Worm (Caenorhabditis elegans) whole organism, dauer: ENCODE data around the gene srj-57.

Experiments
- unc-62 ChIP-seq: sonication (generic microtip); optimal IDR thresholded peaks from 2 replicates; lab custom pipeline; 2017; ENCODE audit warnings: missing biosample characterization, missing genetic modification reagents, missing genetic modification characterization

srj-57 gene

DNA sequence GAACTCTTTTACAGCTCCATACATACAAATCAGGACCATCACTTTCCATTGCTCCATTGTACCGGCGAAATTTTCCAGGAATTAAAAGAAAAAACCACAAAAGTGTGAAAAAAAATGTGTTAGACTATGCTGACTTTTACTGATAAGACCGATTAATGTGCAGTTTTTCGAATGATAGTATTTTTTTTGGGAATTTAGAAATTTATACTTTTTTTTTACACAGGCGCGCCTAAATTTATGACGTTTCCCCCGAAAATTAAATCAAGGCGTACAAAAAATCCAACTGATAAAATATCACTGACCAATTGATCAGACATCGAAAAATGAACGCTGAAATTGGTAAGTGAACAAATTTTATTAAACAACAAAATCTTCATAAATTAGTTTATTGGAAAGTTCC, 20.0 kb upstream of the srj-57 start, which contains the start of gene folt-2:
folt-2 (minus strand) TSS at position 179 of the 400 bp plus-strand sequence.
- no peak for TF ChIP-seq unc-62 (GFP tag; lab: Kevin White, UChicago)

DNA sequence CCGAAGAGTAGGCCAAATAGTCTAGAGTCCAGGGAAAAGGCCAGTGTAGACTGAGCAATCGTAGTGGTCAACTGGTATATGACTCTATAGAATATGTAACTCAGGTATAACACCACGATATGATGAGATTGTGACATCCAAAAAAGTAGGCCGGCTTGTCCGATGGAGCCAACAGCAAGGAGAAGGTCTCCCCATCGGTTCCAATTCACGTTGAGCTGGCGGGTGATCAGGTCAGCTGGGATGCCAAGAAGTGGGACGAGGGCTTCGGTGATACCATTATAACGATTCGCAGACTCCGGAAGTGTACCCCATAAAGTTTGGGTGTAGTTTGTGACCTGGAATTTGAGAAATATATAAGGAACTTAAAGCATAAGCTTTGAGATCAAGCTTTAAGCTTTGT, 17.6 kb upstream of the srj-57 start:
- no peak for TF ChIP-seq unc-62 (GFP tag; lab: Kevin White, UChicago)

DNA sequence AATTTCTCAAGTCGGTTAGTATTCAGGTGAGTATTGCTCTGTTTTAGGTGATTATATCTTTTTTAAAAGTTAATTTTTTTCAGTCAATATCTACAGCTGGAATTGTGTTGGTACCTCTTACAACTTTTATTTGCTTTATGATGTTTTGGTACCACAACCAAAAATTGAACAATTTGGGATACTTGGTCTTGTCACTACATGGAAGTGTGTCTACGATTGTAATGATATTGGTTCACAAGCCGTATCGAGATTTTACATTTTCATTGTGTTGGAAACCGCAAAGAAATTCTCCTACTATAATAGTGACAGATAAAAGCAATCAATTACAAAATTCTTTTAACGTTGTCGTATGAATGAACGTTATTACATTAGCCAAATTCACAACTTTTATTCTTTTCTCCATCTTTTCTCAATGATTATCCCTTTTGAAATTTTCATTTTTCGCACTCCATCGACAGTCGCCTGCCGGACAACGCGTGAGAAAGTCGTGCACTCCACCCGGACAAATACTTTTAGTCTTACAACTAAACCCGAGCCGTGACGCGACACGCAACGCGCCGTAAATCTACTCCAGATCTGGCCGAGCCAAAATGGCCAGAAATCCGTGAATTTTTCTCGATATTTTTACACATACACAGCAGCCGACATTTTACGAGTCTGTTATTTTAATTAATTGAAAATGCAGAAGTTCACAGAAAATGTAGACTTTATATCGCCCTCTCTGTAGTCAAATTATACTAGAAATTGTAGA, 16.6 kb upstream of the srj-57 start:
- TF ChIP-seq unc-62 (GFP tag; lab: Kevin White, UChicago), result no peak

DNA sequence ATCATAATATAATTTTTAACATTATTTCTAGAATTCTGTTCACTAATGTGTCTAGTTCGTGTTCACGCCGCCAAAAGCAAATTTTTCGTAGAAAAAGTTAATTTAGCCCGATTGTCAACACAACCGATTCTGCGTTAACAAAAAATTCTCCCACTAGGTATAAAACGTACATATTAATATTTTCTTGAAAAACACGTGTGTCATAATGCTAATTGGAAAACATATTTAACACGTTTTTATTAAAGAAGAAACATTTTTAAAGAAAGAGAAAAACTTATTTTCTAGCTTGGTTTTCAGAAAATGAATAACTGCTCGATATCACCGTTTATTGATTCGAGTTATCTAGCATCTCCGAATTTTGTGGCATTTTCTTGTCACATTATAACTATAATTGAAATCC, 14.8 kb upstream of the srj-57 start, which contains the start of gene srh-243:
srh-243 (plus strand) TSS at position 301 of the 400 bp plus-strand sequence.
- no peak for TF ChIP-seq unc-62 (GFP tag; lab: Kevin White, UChicago)

DNA sequence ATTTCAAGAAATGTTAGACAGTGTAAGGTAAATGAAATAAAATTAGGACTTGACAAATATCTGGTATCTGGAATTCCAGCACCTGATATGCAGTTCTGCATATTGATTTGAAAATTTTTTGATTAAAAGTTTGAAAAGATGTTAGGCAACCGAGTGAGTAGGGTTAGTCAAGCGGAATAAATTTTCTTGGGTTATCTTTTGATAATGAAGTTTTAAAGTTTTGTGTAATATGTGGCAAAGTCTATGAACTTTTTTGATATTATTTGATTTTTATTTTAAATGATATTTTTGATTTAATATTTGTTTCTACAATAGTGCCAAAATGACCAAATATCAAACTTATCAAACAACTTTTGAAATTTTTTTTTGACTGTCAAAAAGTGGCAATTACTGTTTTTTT, 14.1 kb upstream of the srj-57 start, which contains the start of gene srh-241:
srh-241 (minus strand) TSS at position 101 of the 400 bp plus-strand sequence.
- TF ChIP-seq unc-62 (GFP tag; lab: Kevin White, UChicago), result no peak

DNA sequence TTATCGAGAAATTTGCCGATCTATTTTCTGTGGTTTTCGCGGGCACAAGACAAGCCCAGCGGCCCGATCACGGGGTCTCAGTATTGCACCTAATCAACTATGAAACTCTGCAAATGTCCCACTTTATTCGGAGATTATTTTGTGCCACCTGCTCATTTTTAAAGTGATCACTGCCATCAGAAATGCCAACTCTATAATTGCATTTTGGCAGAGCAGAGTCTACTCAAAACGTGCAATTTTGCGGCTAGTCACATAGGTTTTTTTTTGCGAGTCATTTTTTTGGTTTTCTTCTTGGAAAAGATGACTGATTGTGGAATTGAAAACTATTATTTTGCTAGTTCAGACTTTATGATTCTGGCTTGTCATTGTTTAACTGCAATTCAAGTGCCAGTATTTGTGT, 9.5 kb upstream of the srj-57 start, which contains the start of gene srh-240:
srh-240 (plus strand) TSS at position 301 of the 400 bp plus-strand sequence.
- TF ChIP-seq unc-62 (GFP tag; lab: Kevin White, UChicago), result no peak

ce11 chrV:2863033-2863432, 7.7 kb upstream of the srj-57 start, which contains the start of gene srh-272:
srh-272 (plus strand) TSS chrV:2863333.
- no peak for TF ChIP-seq unc-62 (GFP tag; lab: Kevin White, UChicago)

- TF ChIP-seq unc-62 (GFP tag; lab: Kevin White, UChicago), result no peak
Measured at ce11 chrV:2861505-2861904, 6.1 kb upstream of the srj-57 start, which contains the start of gene srh-270. srh-270 (minus strand) TSS chrV:2861605.

DNA sequence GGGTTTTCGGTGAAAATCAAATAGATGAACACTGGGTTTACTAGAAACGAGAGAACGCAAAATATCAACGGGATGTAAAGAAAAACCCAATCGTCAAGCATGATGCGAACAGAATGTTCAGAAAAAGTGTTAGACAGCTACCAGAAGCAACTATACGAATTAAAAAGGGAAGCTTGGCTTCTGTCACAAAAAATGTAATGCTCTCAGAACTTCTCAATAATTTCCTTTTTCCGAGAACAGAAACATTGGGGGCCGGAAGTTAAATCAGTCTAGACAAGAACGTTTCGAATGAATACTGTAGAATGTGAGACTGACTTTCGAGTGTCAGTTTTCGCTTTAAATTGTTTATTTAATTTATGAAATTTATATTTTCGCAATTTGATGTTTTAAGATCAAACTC, 4.4 kb upstream of the srj-57 start, which contains the start of gene srj-54:
srj-54 (minus strand) TSS at position 101 of the 400 bp plus-strand sequence.
- TF ChIP-seq unc-62 (GFP tag; lab: Kevin White, UChicago), result no peak

- TF ChIP-seq unc-62 (GFP tag; lab: Kevin White, UChicago), result no peak
Measured at ce11 chrV:2857842-2858241, 2.5 kb upstream of the srj-57 start, which contains the start of gene srj-55. srj-55 (minus strand) TSS chrV:2857942.

ce11 chrV:2849071-2849470, 6.3 kb downstream of the srj-57 start, which contains the start of gene ugt-53:
ugt-53 (plus strand) TSS chrV:2849343.
- no peak for TF ChIP-seq unc-62 (GFP tag; lab: Kevin White, UChicago)

DNA sequence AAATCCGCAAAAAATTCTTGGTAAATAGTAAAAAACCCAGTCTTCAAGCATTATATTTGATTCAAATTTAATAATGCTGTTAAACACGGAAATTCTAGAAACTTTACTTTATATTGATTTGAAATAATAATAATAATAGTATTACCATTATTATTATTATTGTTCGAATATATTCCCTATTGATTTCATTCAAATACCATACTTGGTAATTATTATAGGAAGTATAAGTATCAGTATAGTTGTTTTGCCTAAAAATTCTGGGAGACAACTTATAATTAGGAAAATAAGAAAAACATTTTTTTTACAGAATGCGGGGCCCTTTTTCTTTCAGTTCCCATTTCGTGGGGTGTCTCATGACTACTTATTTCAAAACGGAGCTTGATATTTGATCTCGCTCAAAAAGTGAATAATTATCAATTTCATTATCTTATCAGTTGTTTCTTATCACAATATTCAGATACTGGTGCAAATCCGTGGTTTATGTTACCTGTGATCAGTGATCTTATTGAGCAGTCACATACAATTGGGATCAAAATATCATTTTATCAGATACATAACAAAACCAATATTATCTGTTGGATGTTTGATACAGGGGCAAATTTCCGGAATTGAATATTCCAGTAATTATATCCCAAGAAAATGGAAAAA, 7.0 kb downstream of the srj-57 start, which contains the start of gene srj-49:
srj-49 (minus strand) TSS at position 51 of the 648 bp plus-strand sequence.
- TF ChIP-seq unc-62 (GFP tag; lab: Kevin White, UChicago), result no peak

DNA sequence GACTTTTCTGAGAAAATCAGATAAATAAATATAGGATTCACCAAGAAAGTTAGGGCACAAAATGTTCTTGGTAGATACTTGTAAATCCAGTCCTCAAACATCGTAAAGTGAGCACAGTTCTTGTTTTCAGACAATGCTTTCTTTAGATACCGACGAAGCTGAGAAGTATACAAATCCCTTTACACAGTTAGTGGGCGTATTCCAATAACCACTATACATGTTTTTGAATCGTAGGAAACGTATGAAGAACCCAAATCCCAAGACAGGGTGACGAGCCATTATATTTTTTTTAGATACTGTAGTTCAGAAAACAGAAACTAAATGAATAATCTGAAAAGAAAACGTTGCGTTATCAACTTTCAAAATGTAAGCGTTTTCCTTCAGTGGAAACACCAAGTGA, 9.6 kb downstream of the srj-57 start, which contains the start of gene srj-44:
srj-44 (minus strand) TSS at position 101 of the 400 bp plus-strand sequence.
- TF ChIP-seq unc-62 (GFP tag; lab: Kevin White, UChicago), result no peak

DNA sequence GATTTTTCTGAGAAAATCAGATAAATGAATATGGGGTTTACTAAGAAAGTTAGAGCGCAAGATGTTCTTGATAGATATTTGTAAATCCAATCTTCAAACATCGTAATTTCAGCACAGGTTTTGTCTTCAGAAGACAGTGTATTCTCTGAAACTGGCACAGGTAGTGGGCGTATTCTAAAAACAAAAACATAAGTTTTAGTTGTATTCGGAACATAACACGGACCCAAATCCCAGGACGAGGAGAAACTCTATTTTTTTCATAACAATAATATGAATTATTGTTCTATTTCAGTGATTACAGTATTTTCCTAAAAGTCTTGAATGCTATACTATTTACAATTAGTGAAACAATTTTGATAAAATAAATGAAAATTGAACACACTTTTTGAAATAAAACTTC, 18.9 kb downstream of the srj-57 start, which contains the start of gene srj-45:
srj-45 (minus strand) TSS at position 101 of the 400 bp plus-strand sequence.
- TF ChIP-seq unc-62 (GFP tag; lab: Kevin White, UChicago), result no peak

DNA sequence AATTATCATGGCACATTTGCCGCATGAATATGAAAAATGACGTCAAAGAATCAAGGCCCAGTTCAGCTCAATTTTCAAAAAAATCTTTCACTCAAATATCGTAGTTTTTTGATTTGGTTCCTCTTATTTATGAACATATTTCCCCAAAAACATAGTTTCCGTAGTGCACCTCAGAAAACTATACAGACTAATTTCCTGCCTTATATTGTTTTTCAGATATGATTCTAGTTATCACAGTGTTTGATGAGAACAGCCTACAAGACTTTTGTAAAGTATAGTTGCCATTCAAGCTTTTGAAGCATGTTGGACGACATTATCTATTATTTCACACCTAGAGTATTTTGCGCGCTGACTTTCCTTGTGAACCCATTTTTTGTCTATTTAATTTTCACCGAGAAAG, 22.7 kb downstream of the srj-57 start, which contains the start of gene srj-50:
srj-50 (plus strand) TSS at position 301 of the 400 bp plus-strand sequence.
- no peak for TF ChIP-seq unc-62 (GFP tag; lab: Kevin White, UChicago)

DNA sequence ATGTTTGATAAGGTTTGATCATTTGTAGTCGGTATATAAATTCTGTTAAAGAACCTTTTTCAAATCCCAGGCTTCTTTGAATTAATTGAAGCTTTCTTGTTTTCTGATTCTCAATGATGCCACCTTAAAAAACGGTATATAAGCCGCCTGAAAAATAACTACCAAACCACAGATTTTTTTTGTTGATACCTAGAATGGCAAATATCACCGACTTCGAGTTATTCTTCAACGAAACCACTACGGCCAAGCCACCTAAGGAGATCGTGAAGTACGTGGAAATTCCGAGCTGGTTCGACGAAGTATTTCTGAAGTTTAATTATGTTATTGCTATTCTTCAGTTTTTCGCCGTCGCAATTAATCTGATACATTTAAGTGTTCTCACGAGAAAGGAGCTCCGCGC, 24.6 kb downstream of the srj-57 start, which contains the start of gene srw-2:
srw-2 (plus strand) TSS at position 62 of the 400 bp plus-strand sequence.
- no peak for TF ChIP-seq unc-62 (GFP tag; lab: Kevin White, UChicago)
